Worm (Caenorhabditis elegans) whole organism, early embryonic: ENCODE measurements around the gene tbx-8.

ENCODE experiments used
- B0310.2 ChIP-seq: sonication (generic microtip); optimal IDR thresholded peaks from 2 replicates; lab custom pipeline; 2016; ENCODE audit warnings: mild to moderate bottlenecking, missing genetic modification characterization, missing compliant biosample characterization
- F13C5.2 ChIP-seq: sonication (generic microtip); optimal IDR thresholded peaks from 2 replicates; lab custom pipeline; 2017; ENCODE audit warnings: mild to moderate bottlenecking, missing genetic modification characterization, inconsistent platforms, missing compliant biosample characterization
- aly-1 ChIP-seq: sonication (generic microtip); optimal IDR thresholded peaks from 2 replicates; lab custom pipeline; 2016; ENCODE audit warnings: missing genetic modification characterization, missing compliant biosample characterization
- ama-1 ChIP-seq: fragments of 150-350 bp; optimal IDR thresholded peaks from 2 replicates; lab custom pipeline; 2014
- ceh-13 ChIP-seq: fragments of 200-800 bp; sonication (Bioruptor generic); optimal IDR thresholded peaks from 2 replicates; lab custom pipeline; 2018; ENCODE audit warnings: mild to moderate bottlenecking, missing genetic modification characterization, missing compliant biosample characterization
- ceh-36 ChIP-seq: sonication (generic microtip); optimal IDR thresholded peaks from 2 replicates; lab custom pipeline; 2016; ENCODE audit warnings: missing genetic modification characterization, inconsistent platforms, missing compliant biosample characterization
- ets-7 ChIP-seq: sonication (generic microtip); optimal IDR thresholded peaks from 2 replicates; lab custom pipeline; 2016; ENCODE audit warnings: missing genotype, missing genetic modification characterization, missing compliant biosample characterization
- flt-1 ChIP-seq: fragments of 200-800 bp; sonication (Bioruptor generic); IDR thresholded peaks from 2 replicates; pipeline ENCODE4 v1.3.6; 2022; ENCODE audit warnings: missing genetic modification characterization, missing compliant biosample characterization
- hmbx-1 ChIP-seq: sonication (generic microtip); optimal IDR thresholded peaks from 2 replicates; lab custom pipeline; 2016; ENCODE audit warnings: mild to moderate bottlenecking, missing genetic modification characterization, missing compliant biosample characterization
- hmg-4 ChIP-seq: fragments of 200-800 bp; sonication (Bioruptor generic); optimal IDR thresholded peaks from 2 replicates; lab custom pipeline; 2018; ENCODE audit warnings: mild to moderate bottlenecking, missing genetic modification characterization, missing compliant biosample characterization
- hnd-1 ChIP-seq: sonication (generic microtip); optimal IDR thresholded peaks from 2 replicates; lab custom pipeline; 2016; ENCODE audit warnings: missing genetic modification characterization, missing compliant biosample characterization
- pes-1 ChIP-seq: fragments of 200-800 bp; sonication (Bioruptor generic); IDR thresholded peaks from 2 replicates; pipeline ENCODE4 v1.3.6; 2022; ENCODE audit warnings: missing genetic modification reagents, missing genetic modification characterization, missing compliant biosample characterization
- scrt-1 ChIP-seq: fragments of 200-800 bp; sonication (Bioruptor generic); IDR thresholded peaks from 2 replicates; pipeline ENCODE4 v1.3.6; 2022; ENCODE audit warnings: missing genetic modification characterization, missing compliant biosample characterization
- sea-1 ChIP-seq: fragments of 200-800 bp; sonication (Bioruptor generic); conservative IDR thresholded peaks from 2 replicates; pipeline ENCODE4 v1.3.6; 2022; ENCODE audit warnings: missing genetic modification characterization, missing compliant biosample characterization
- tbx-11 ChIP-seq: fragments of 200-800 bp; sonication (Bioruptor generic); IDR thresholded peaks from 2 replicates; pipeline ENCODE4 v1.3.6; 2022; ENCODE audit warnings: missing genetic modification characterization, missing compliant biosample characterization
- tbx-37 ChIP-seq: fragments of 200-800 bp; sonication (Bioruptor generic); conservative IDR thresholded peaks from 2 replicates; pipeline ENCODE4 v1.3.6; 2022; ENCODE audit warnings: missing genetic modification reagents, missing genetic modification characterization, missing compliant biosample characterization
- tra-4 ChIP-seq: sonication (generic microtip); optimal IDR thresholded peaks from 2 replicates; lab custom pipeline; 2017; ENCODE audit warnings: missing genetic modification characterization, missing compliant biosample characterization

tbx-8 gene

DNA sequence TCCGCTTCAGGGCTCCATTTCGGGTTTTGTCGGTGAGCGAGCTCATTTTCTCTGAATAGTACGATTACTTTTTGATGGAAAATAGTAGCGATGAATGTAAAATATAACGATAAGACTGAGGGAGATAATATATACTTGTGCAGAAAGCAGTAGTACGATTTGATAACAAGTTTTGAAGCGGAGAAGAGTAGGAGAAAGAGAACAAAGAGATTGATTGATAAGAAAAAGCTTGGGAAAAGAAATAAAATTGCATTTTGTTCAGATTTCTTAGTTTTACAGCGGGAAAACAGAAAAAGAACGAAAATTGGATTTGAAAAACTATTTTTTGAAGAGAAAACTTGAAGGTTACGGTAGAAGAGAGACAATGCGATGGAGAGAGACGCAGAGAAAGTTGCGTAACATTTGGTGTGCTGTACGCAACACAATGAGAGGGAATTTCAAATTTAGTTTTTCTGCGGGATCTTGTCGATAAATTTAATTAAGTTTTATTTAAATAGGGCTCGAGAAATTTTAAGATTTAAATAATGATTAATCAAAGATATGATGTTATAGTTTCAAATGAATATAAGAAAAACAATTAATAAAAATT lies 10.5 kb downstream of the tbx-8 start, which contains the start of gene umps-1:
umps-1 (minus strand) TSS at position 51 of the 589 bp plus-strand sequence.
- TF ChIP-seq ets-7 (tag; lab: Kevin White, UChicago): no peak
- TF ChIP-seq aly-1 (tag; lab: Kevin White, UChicago): no peak
- TF ChIP-seq ama-1: no peak
- no peak for TF ChIP-seq hmbx-1 (tag; lab: Kevin White, UChicago)
- no peak for TF ChIP-seq ceh-36
- no peak for TF ChIP-seq pes-1 (GFP tag; lab: Robert Waterston, UW)

DNA sequence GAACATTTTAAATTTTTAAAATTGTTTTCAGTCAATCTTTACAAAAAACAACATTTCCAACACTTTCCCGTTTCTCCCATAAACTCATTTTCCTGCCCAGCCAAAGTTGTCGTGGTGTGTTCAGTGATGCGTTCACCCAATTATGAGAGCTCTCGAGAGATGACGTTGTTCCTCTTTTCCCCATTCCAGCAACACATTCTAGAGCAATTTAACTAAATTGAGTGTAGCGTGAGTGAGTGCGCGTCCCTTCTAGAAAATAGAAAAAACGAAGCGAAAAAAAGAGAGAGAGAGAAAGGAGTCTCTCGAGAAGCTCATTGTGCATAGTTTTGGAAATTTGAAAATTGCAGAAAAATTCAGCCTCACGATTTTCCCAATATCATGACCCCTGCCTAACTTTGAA lies 11.6 kb downstream of the tbx-8 start:
- TF ChIP-seq aly-1 (tag; lab: Kevin White, UChicago): no peak
- TF ChIP-seq ceh-13 (GFP tag; lab: Kevin White, UChicago): no peak
- TF ChIP-seq ets-7 (tag; lab: Kevin White, UChicago): no peak
- TF ChIP-seq hmg-4 (GFP tag; lab: Kevin White, UChicago): no peak
- TF ChIP-seq B0310.2 (tag; lab: Kevin White, UChicago): no peak
- no peak for TF ChIP-seq F13C5.2 (tag; lab: Kevin White, UChicago)
- no peak for TF ChIP-seq hmbx-1 (tag; lab: Kevin White, UChicago)
- TF ChIP-seq tra-4 (tag; lab: Kevin White, UChicago): no peak
- TF ChIP-seq ceh-36: no peak
- TF ChIP-seq hnd-1 (tag; lab: Kevin White, UChicago): no peak
- no peak for TF ChIP-seq flt-1 (GFP tag; lab: Robert Waterston, UW)
- no peak for TF ChIP-seq sea-1
- no peak for TF ChIP-seq scrt-1 (GFP tag; lab: Robert Waterston, UW)
- no peak for TF ChIP-seq pes-1 (GFP tag; lab: Robert Waterston, UW)
- TF ChIP-seq ama-1: no peak
- TF ChIP-seq tbx-37 (GFP tag; lab: Robert Waterston, UW): no peak
- TF ChIP-seq tbx-11 (GFP tag; lab: Robert Waterston, UW): no peak

DNA sequence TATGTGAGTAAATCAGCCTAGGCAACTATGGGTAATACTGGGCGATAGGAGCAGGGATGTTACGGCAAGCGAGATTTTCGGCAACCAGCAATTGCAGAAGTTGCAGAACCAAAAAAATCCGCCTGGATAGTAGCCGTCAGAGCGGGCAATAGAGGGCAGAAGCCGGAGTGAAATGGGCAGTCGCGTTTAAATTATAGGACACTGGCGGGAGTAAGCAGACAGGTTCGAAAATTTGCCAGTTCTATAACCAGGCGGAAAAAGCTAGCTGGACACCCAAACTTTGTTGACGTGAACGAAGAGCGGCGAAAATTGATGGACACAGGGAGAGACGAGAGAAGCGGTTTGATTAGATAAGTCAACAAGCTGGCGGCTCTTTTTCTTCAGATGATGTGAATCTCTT lies 12.8 kb downstream of the tbx-8 start:
- no peak for TF ChIP-seq tra-4 (tag; lab: Kevin White, UChicago)
- no peak for TF ChIP-seq B0310.2 (tag; lab: Kevin White, UChicago)
- no peak for TF ChIP-seq scrt-1 (GFP tag; lab: Robert Waterston, UW)
- TF ChIP-seq ceh-13 (GFP tag; lab: Kevin White, UChicago): no peak
- no peak for TF ChIP-seq ets-7 (tag; lab: Kevin White, UChicago)
- TF ChIP-seq F13C5.2 (tag; lab: Kevin White, UChicago): no peak
- TF ChIP-seq ama-1: no peak

DNA sequence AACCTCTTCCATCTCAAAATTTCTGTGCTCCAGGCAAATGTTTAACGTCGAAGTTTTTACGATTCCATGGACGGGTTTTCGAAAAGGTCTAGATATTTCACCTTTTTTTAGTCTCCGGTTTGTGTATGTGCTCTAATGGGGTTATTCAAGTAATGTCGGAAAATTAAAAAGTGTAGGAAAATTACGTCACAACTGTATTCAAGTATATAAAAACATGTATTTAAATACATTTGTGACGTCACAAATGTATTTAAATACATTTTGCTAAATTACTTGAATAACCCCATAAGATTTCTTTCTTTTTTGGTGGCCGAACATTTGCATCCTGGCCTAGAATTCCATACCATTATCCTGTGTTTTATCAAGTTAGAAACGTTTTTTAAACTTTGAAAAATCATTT lies 14.3 kb downstream of the tbx-8 start:
- no peak for TF ChIP-seq B0310.2 (tag; lab: Kevin White, UChicago)
- no peak for TF ChIP-seq hmbx-1 (tag; lab: Kevin White, UChicago)
- TF ChIP-seq hnd-1 (tag; lab: Kevin White, UChicago): no peak
- TF ChIP-seq aly-1 (tag; lab: Kevin White, UChicago): no peak
- TF ChIP-seq F13C5.2 (tag; lab: Kevin White, UChicago): no peak
- no peak for TF ChIP-seq tbx-37 (GFP tag; lab: Robert Waterston, UW)
- no peak for TF ChIP-seq ets-7 (tag; lab: Kevin White, UChicago)
- no peak for TF ChIP-seq ceh-36
- no peak for TF ChIP-seq pes-1 (GFP tag; lab: Robert Waterston, UW)
- TF ChIP-seq ceh-13 (GFP tag; lab: Kevin White, UChicago): no peak
- no peak for TF ChIP-seq sea-1
- TF ChIP-seq flt-1 (GFP tag; lab: Robert Waterston, UW): no peak
- no peak for TF ChIP-seq hmg-4 (GFP tag; lab: Kevin White, UChicago)
- no peak for TF ChIP-seq ama-1
- no peak for TF ChIP-seq tra-4 (tag; lab: Kevin White, UChicago)
- no peak for TF ChIP-seq tbx-11 (GFP tag; lab: Robert Waterston, UW)

DNA sequence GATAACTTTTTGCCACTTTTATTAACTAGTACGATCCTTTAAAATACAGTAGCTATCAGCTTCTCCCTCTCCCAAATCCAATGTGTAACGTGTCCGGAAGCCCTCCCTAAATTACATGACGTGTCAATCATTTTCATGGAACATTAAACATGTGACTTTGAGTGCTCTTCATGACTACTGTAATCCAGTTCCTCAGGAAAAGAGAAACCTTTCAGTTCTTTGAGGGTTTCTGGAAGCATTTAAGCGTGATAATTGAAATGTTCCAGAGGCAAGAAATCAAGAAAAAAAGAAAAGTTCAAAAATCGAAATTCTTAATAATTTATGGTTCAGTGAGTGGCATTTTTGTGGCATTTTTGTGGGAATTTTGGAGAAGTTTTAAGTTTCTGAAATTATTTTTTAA lies 15.8 kb downstream of the tbx-8 start:
- TF ChIP-seq pes-1 (GFP tag; lab: Robert Waterston, UW) (no peak), tra-4 (tag; lab: Kevin White, UChicago) (no peak), ceh-36 (no peak), tbx-11 (GFP tag; lab: Robert Waterston, UW) (no peak), F13C5.2 (tag; lab: Kevin White, UChicago) (no peak), hnd-1 (tag; lab: Kevin White, UChicago) (no peak), scrt-1 (GFP tag; lab: Robert Waterston, UW) (no peak), aly-1 (tag; lab: Kevin White, UChicago) (no peak), flt-1 (GFP tag; lab: Robert Waterston, UW) (no peak), hmg-4 (GFP tag; lab: Kevin White, UChicago) (no peak), tbx-37 (GFP tag; lab: Robert Waterston, UW) (no peak), hmbx-1 (tag; lab: Kevin White, UChicago) (no peak), ets-7 (tag; lab: Kevin White, UChicago) (no peak), ceh-13 (GFP tag; lab: Kevin White, UChicago) (no peak), ama-1 (no peak), sea-1 (no peak)

DNA sequence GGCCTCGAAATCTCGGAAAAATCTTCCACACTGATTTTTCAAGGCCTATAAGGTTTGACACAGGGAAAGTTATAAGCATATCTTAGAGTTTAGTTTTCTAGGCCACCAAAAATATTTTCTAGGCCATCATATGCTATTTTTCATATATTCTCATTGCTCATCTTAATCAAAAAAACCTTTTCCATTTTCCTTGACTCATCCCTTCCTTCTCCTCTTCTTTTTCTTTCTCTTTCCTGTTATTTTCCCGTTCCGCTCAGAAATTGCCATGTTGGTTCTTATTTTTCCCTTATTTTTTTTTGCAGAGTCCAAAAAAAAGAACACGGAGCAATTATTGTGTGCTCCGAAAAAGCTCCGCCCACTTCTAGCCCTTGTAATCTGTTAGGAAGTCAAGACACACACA lies 17.5 kb downstream of the tbx-8 start, which contains the start of gene tbc-8:
tbc-8 (plus strand) TSS at position 301 of the 400 bp plus-strand sequence.
- TF ChIP-seq ets-7 (tag; lab: Kevin White, UChicago) (no peak), hnd-1 (tag; lab: Kevin White, UChicago) (no peak), pes-1 (GFP tag; lab: Robert Waterston, UW) (no peak), hmbx-1 (tag; lab: Kevin White, UChicago) (no peak), tbx-37 (GFP tag; lab: Robert Waterston, UW) (no peak), tra-4 (tag; lab: Kevin White, UChicago) (no peak), scrt-1 (GFP tag; lab: Robert Waterston, UW) (no peak), hmg-4 (GFP tag; lab: Kevin White, UChicago) (no peak)

DNA sequence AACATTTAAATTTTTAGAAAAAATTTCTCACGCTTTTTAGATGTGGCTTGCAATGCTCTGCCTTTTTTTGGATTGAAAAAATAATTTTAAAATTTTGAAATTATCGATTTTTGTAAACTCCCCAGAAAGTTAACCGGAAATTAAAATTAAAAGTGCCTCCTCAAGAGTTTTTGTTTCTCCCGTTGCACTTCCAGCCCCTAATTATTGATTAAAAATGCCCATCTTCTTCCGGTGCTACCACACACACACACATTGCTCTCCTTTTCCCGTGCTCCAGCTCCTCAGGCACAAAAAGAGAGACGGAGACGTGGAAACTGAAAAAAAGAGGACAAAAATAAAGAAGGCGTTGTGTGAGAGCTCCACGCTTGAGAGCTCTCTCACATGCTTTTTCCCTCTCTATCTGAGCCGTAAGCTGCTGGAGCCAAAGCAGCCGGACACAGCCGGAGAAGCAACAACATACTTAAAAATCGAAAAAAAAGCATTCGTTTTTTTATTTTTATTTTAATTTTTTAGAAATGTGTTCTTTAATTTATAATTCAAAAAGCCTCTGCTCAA lies 20.3 kb downstream of the tbx-8 start:
- TF ChIP-seq ets-7 (tag; lab: Kevin White, UChicago) (no peak), sea-1 (0 out of 2 replicates have a peak, but pooled peaks have one; percentile 30)
